Fruit fly (Drosophila melanogaster): ENCODE measurements around the gene Orct.

Gene Orct

dm6 chr3R:24276104-24277008, at the start of gene Orct (continued):
- TF ChIP-seq chif (GFP tag; optimal IDR thresholded peaks at IDR 0.05) (peak in 1 of 2 experiments; percentile 58), CG2712 (tag; optimal IDR thresholded peaks at IDR 0.05) (peak; percentile 80), CG6272 (GFP tag; IDR thresholded peaks at IDR 0.05) (peak; percentile 53), CG16815 (GFP tag; optimal IDR thresholded peaks at IDR 0.05) (peak; percentile 69), ro (GFP tag; IDR thresholded peaks at IDR 0.05) (no peak), ttk (GFP tag; IDR thresholded peaks at IDR 0.05) (no peak; the same call in 1 of the 2 replicates), Hr3 (GFP tag; optimal IDR thresholded peaks at IDR 0.05) (peak; percentile 61), Ravus (GFP tag; IDR thresholded peaks at IDR 0.05) (peak; percentile 16), fd3F (GFP tag; optimal IDR thresholded peaks at IDR 0.05) (peak; percentile 74), Bgb (GFP tag; IDR thresholded peaks at IDR 0.05; ENCODE audit: partially characterized antibody) (peak; percentile 30; the same call in 1 of the 2 replicates), CG18011 (GFP tag; optimal IDR thresholded peaks at IDR 0.05) (peak; percentile 54), bcd (GFP tag; optimal IDR thresholded peaks at IDR 0.05) (peak; percentile 82), Scr (GFP tag; IDR thresholded peaks at IDR 0.05; ENCODE audit: partially characterized antibody) (no peak), cato (GFP tag; optimal IDR thresholded peaks at IDR 0.05; ENCODE audit: borderline replicate concordance) (peak; percentile 31), CG16779 (GFP tag; IDR thresholded peaks at IDR 0.05) (no peak), BtbVII (GFP tag; optimal IDR thresholded peaks at IDR 0.05) (peak; percentile 85), CG16863 (GFP tag; optimal IDR thresholded peaks at IDR 0.05) (peak; percentile 50), pho (GFP tag; optimal IDR thresholded peaks at IDR 0.05) (peak; percentile 82), gce (GFP tag; IDR thresholded peaks at IDR 0.05) (no peak), sc (optimal IDR thresholded peaks at IDR 0.05) (no peak), sc (GFP tag; optimal IDR thresholded peaks at IDR 0.05) (peak; percentile 54), TFAM (GFP tag; optimal IDR thresholded peaks at IDR 0.05) (no peak), Dfd (GFP tag; optimal IDR thresholded peaks at IDR 0.05) (no peak), Bdp1 (GFP tag; optimal IDR thresholded peaks at IDR 0.05) (no peak), CG13123 (GFP tag; optimal IDR thresholded peaks at IDR 0.05) (no peak), Spps (tag; optimal IDR thresholded peaks at IDR 0.05) (no peak), pb (GFP tag; optimal IDR thresholded peaks at IDR 0.05) (no peak), Abd-B (GFP tag; optimal IDR thresholded peaks at IDR 0.05) (peak; percentile 58), CG15696 (tag; optimal IDR thresholded peaks at IDR 0.05) (peak; percentile 42), dmrt11E (tag; optimal IDR thresholded peaks at IDR 0.05) (peak; percentile 42), crol (GFP tag; IDR thresholded peaks at IDR 0.05) (peak; percentile 59; the same call in 1 of the 2 replicates), mam (GFP tag; optimal IDR thresholded peaks at IDR 0.05) (peak; percentile 76), Asciz (GFP tag; optimal IDR thresholded peaks at IDR 0.05) (peak; percentile 62), NC2α (GFP tag; optimal IDR thresholded peaks at IDR 0.05) (no peak), chn (GFP tag; optimal IDR thresholded peaks at IDR 0.05) (peak; percentile 2), Med (GFP tag) (peak; percentile 89), crp (GFP tag; optimal IDR thresholded peaks at IDR 0.05) (peak in 1 of 2 experiments; percentile 36), CG4820 (GFP tag; optimal IDR thresholded peaks at IDR 0.05) (peak; percentile 45), Oli (tag; optimal IDR thresholded peaks at IDR 0.05) (peak; percentile 82), Xrp1 (GFP tag; IDR thresholded peaks at IDR 0.05) (peak; percentile 49), Dbx (GFP tag; IDR thresholded peaks at IDR 0.05) (peak; percentile 75; the same call in 2 of the 3 replicates), CG30403 (GFP tag; optimal IDR thresholded peaks at IDR 0.05) (peak; percentile 80), Sox100B (GFP tag; optimal IDR thresholded peaks at IDR 0.05) (peak; percentile 79), CG10565 (GFP tag; optimal IDR thresholded peaks at IDR 0.05) (no peak), ems (GFP tag; optimal IDR thresholded peaks at IDR 0.05) (peak; percentile 37), CG10543 (GFP tag; optimal IDR thresholded peaks at IDR 0.05) (peak; percentile 92), CG4854 (GFP tag; optimal IDR thresholded peaks at IDR 0.05) (peak; percentile 42), CG10274 (GFP tag; optimal IDR thresholded peaks at IDR 0.05) (peak; percentile 57), fd64A (GFP tag; optimal IDR thresholded peaks at IDR 0.05) (no peak)
